Fruit fly (Drosophila melanogaster) whole organism, embryonic: ENCODE results near the gene CG12253.

Experiments used
- Abd-B ChIP-seq: fragments of 200-800 bp; sonication (Bioruptor generic); optimal IDR thresholded peaks from 2 replicates; lab custom pipeline; 2018; ENCODE audit warnings: missing biosample characterization, mild to moderate bottlenecking, missing genetic modification characterization, moderate library complexity
- CG10366 ChIP-seq: fragments of 200-800 bp; sonication (Bioruptor generic); IDR thresholded peaks from 2 replicates; pipeline ENCODE4 v1.3.6; 2022; ENCODE audit warnings: missing biosample characterization, missing genetic modification characterization
- CG11456 ChIP-seq: fragments of 200-800 bp; sonication (Bioruptor generic); IDR thresholded peaks from 3 replicates; pipeline ENCODE4 v1.3.6; 2022; ENCODE audit warnings: missing biosample characterization, missing genetic modification characterization
- CG11695 ChIP-seq: fragments of 200-800 bp; sonication (Bioruptor generic); IDR thresholded peaks from 3 replicates; pipeline ENCODE4 v1.3.6; 2022; ENCODE audit warnings: missing biosample characterization, missing genetic modification characterization
- CG12391 ChIP-seq: fragments of 200-800 bp; sonication (Bioruptor generic); optimal IDR thresholded peaks from 3 replicates; lab custom pipeline; 2018; ENCODE audit warnings: missing biosample characterization, mild to moderate bottlenecking, missing genetic modification characterization, moderate library complexity
- CG12744 ChIP-seq: fragments of 200-800 bp; sonication (Bioruptor generic); optimal IDR thresholded peaks from 2 replicates; lab custom pipeline; 2016; ENCODE audit warnings: missing biosample characterization, missing genetic modification characterization
- CG13123 ChIP-seq: fragments of 200-800 bp; sonication (Bioruptor generic); optimal IDR thresholded peaks from 2 replicates; lab custom pipeline; 2016; ENCODE audit warnings: missing biosample characterization, missing genetic modification characterization
- CG13775 ChIP-seq: fragments of 200-800 bp; sonication (Bioruptor generic); optimal IDR thresholded peaks from 3 replicates; lab custom pipeline; 2017; ENCODE audit warnings: missing biosample characterization, mild to moderate bottlenecking, missing genetic modification characterization
- CG14441 ChIP-seq: fragments of 200-800 bp; sonication (Bioruptor generic); IDR thresholded peaks from 2 replicates; pipeline ENCODE4 v1.3.6; 2022; ENCODE audit warnings: missing biosample characterization, missing genetic modification characterization
- CG15073 ChIP-seq: fragments of 200-800 bp; sonication (Bioruptor generic); optimal IDR thresholded peaks from 2 replicates; lab custom pipeline; 2016; ENCODE audit warnings: missing biosample characterization, missing genetic modification characterization
- CG15696 ChIP-seq: fragments of 200-800 bp; sonication (Bioruptor generic); optimal IDR thresholded peaks from 2 replicates; lab custom pipeline; 2019; ENCODE audit warnings: missing biosample characterization, mild to moderate bottlenecking, missing genetic modification characterization, moderate library complexity
- CG17186 ChIP-seq: fragments of 200-800 bp; sonication (Bioruptor generic); optimal IDR thresholded peaks from 3 replicates; lab custom pipeline; 2017; ENCODE audit warnings: missing biosample characterization, missing genetic modification reagents, missing genetic modification characterization
- CG17802 ChIP-seq: fragments of 200-800 bp; sonication (Bioruptor generic); optimal IDR thresholded peaks from 2 replicates; lab custom pipeline; 2018; ENCODE audit warnings: missing biosample characterization, mild to moderate bottlenecking, missing genetic modification characterization, moderate library complexity
- CG18011 ChIP-seq: fragments of 200-800 bp; sonication (Bioruptor generic); optimal IDR thresholded peaks from 2 replicates; lab custom pipeline; 2017; ENCODE audit warnings: missing biosample characterization, missing genetic modification characterization, mild to moderate bottlenecking, moderate library complexity, missing genotype
- CG18764 ChIP-seq: fragments of 200-800 bp; sonication (Bioruptor generic); optimal IDR thresholded peaks from 3 replicates; lab custom pipeline; 2016; ENCODE audit warnings: missing biosample characterization, missing genetic modification characterization
- CG30403 ChIP-seq: fragments of 200-800 bp; sonication (Bioruptor generic); optimal IDR thresholded peaks from 3 replicates; lab custom pipeline; 2016; ENCODE audit warnings: missing biosample characterization, missing genetic modification characterization
- CG3995 ChIP-seq: fragments of 200-800 bp; sonication (Bioruptor generic); optimal IDR thresholded peaks from 3 replicates; lab custom pipeline; 2016; ENCODE audit warnings: missing biosample characterization, missing genetic modification characterization
- CG5245 ChIP-seq: fragments of 200-800 bp; sonication (Bioruptor generic); optimal IDR thresholded peaks from 3 replicates; lab custom pipeline; 2016; ENCODE audit warnings: missing biosample characterization, missing genetic modification characterization
- CG7372 ChIP-seq: fragments of 200-800 bp; sonication (Bioruptor generic); IDR thresholded peaks from 2 replicates; pipeline ENCODE4 v1.3.6; 2022; ENCODE audit warnings: missing biosample characterization, missing genetic modification characterization
- CG8388 ChIP-seq: fragments of 200-800 bp; sonication (Bioruptor generic); optimal IDR thresholded peaks from 2 replicates; lab custom pipeline; 2019; ENCODE audit warnings: missing biosample characterization, mild to moderate bottlenecking, missing genetic modification characterization, moderate library complexity
- CG9437 ChIP-seq: fragments of 200-800 bp; sonication (Bioruptor generic); optimal IDR thresholded peaks from 2 replicates; lab custom pipeline; 2018; ENCODE audit warnings: missing biosample characterization, mild to moderate bottlenecking, missing genetic modification characterization
- CoRest ChIP-seq: fragments of 200-800 bp; sonication (Bioruptor generic); optimal IDR thresholded peaks from 3 replicates; lab custom pipeline; 2018; ENCODE audit warnings: missing biosample characterization, mild to moderate bottlenecking, missing genetic modification characterization, moderate library complexity
- Doc3 ChIP-seq: fragments of 200-800 bp; sonication (Bioruptor generic); IDR thresholded peaks from 3 replicates; pipeline ENCODE4 v1.3.6; 2022; ENCODE audit warnings: missing biosample characterization, missing genetic modification characterization; ENCODE audit not compliant: partially characterized antibody
- Ets65A ChIP-seq: fragments of 200-800 bp; sonication (Bioruptor generic); peaks from one replicate; lab custom pipeline; 2016; ENCODE audit warnings: missing biosample characterization, missing genetic modification characterization
- Hand ChIP-seq: fragments of 200-800 bp; sonication (Bioruptor generic); optimal IDR thresholded peaks from 2 replicates; lab custom pipeline; 2017; ENCODE audit warnings: mild to moderate bottlenecking, missing biosample characterization, missing genetic modification reagents, missing genetic modification characterization
- Hr51 ChIP-seq, 2 experiments: fragments of 200-800 bp; sonication (Bioruptor generic); optimal IDR thresholded peaks; 2 replicates in 1 of 2; 3 replicates in 1 of 2; lab custom pipeline; 2016 to 2018; ENCODE audit warnings: missing biosample characterization in 2 of 2, missing genetic modification characterization in 2 of 2, mild to moderate bottlenecking in 1 of 2, moderate library complexity in 1 of 2
- PHDP ChIP-seq: fragments of 200-800 bp; sonication (Bioruptor generic); optimal IDR thresholded peaks from 3 replicates; lab custom pipeline; 2018; ENCODE audit warnings: missing biosample characterization, mild to moderate bottlenecking, missing genetic modification characterization, moderate library complexity
- Trl ChIP-seq, 3 experiments: fragments of >200 bp in 2 of 3; fragments of 200-800 bp in 1 of 3; sonication (Bioruptor generic) in 1 of 3; optimal IDR thresholded peaks; 2 replicates in 1 of 3; 3 replicates in 2 of 3; lab custom pipeline; 2016 to 2017; ENCODE audit warnings: missing biosample characterization in 1 of 3, missing genetic modification characterization in 1 of 3
- ato ChIP-seq: fragments of 200-800 bp; sonication (Bioruptor generic); IDR thresholded peaks from 2 replicates; pipeline ENCODE4 v1.3.6; 2022; ENCODE audit warnings: missing biosample characterization, missing genetic modification characterization; ENCODE audit not compliant: partially characterized antibody
- crp ChIP-seq, 2 experiments: fragments of 200-800 bp; sonication (Bioruptor generic); optimal IDR thresholded peaks; 2 replicates in 1 of 2; 3 replicates in 1 of 2; lab custom pipeline; 2017; ENCODE audit warnings: missing biosample characterization in 2 of 2, missing genetic modification characterization in 2 of 2, mild to moderate bottlenecking in 1 of 2, moderate library complexity in 1 of 2
- cwo ChIP-seq: fragments of 200-800 bp; sonication (Bioruptor generic); optimal IDR thresholded peaks from 3 replicates; lab custom pipeline; 2017; ENCODE audit warnings: missing biosample characterization, missing genetic modification characterization, mild to moderate bottlenecking, moderate library complexity, missing genetic modification reagents
- danr ChIP-seq: fragments of 200-800 bp; sonication (Bioruptor generic); IDR thresholded peaks from 2 replicates; pipeline ENCODE4 v1.3.6; 2022; ENCODE audit warnings: missing biosample characterization, missing genetic modification characterization
- dm ChIP-seq: fragments of 200-800 bp; sonication (Bioruptor generic); optimal IDR thresholded peaks from 3 replicates; lab custom pipeline; 2016; ENCODE audit warnings: missing biosample characterization, missing genetic modification characterization
- dmrt99B ChIP-seq: fragments of 200-800 bp; sonication (Bioruptor generic); optimal IDR thresholded peaks from 2 replicates; lab custom pipeline; 2018; ENCODE audit warnings: missing biosample characterization, mild to moderate bottlenecking, missing genetic modification characterization, moderate library complexity
- fu2 ChIP-seq: fragments of 200-800 bp; sonication (Bioruptor generic); optimal IDR thresholded peaks from 2 replicates; lab custom pipeline; 2016; ENCODE audit warnings: missing biosample characterization, missing genetic modification characterization
- gfzf ChIP-seq: fragments of 200-800 bp; sonication (Bioruptor generic); optimal IDR thresholded peaks from 2 replicates; lab custom pipeline; 2016; ENCODE audit warnings: missing biosample characterization, mild to moderate bottlenecking, missing genetic modification characterization, moderate library complexity
- grn ChIP-seq: fragments of 200-800 bp; sonication (Bioruptor generic); optimal IDR thresholded peaks from 3 replicates; lab custom pipeline; 2017; ENCODE audit warnings: missing biosample characterization, missing genetic modification characterization
- kay ChIP-seq: fragments of 200-800 bp; sonication (Bioruptor generic); optimal IDR thresholded peaks from 2 replicates; lab custom pipeline; 2016; ENCODE audit warnings: missing biosample characterization, missing genetic modification characterization
- lab ChIP-seq: fragments of 200-800 bp; sonication (Bioruptor generic); optimal IDR thresholded peaks from 3 replicates; lab custom pipeline; 2017; ENCODE audit warnings: missing biosample characterization, missing genetic modification characterization, mild to moderate bottlenecking, moderate library complexity, missing genetic modification reagents
- mld ChIP-seq: fragments of 200-800 bp; sonication (Bioruptor generic); IDR thresholded peaks from 3 replicates; pipeline ENCODE4 v1.3.6; 2022; ENCODE audit warnings: missing biosample characterization, missing genetic modification characterization; ENCODE audit not compliant: partially characterized antibody
- pzg ChIP-seq: fragments of 200-800 bp; sonication (Bioruptor generic); optimal IDR thresholded peaks from 3 replicates; lab custom pipeline; 2018; ENCODE audit warnings: missing biosample characterization, mild to moderate bottlenecking, missing genetic modification characterization, moderate library complexity
- rib ChIP-seq: fragments of 200-800 bp; sonication (Bioruptor generic); IDR thresholded peaks from 2 replicates; pipeline ENCODE4 v1.3.6; 2022; ENCODE audit warnings: missing biosample characterization, missing genetic modification characterization
- sens ChIP-seq: fragments of 200-800 bp; sonication (Bioruptor generic); peaks from one replicate; lab custom pipeline; 2016; ENCODE audit warnings: missing biosample characterization, missing genetic modification characterization
- shn ChIP-seq: fragments of 200-800 bp; sonication (Bioruptor generic); optimal IDR thresholded peaks from 3 replicates; lab custom pipeline; 2016; ENCODE audit warnings: missing biosample characterization, missing genetic modification characterization
- sim ChIP-seq: fragments of 200-800 bp; sonication (Bioruptor generic); IDR thresholded peaks from 2 replicates; pipeline ENCODE4 v1.3.6; 2022; ENCODE audit warnings: missing biosample characterization, missing genetic modification characterization
- tin ChIP-seq: fragments of 200-800 bp; sonication (Bioruptor generic); optimal IDR thresholded peaks from 3 replicates; lab custom pipeline; 2016; ENCODE audit warnings: missing biosample characterization, missing genetic modification characterization
- tll ChIP-seq, 2 experiments: fragments of 200-800 bp in 1 of 2; fragments of >200 bp in 1 of 2; sonication (Bioruptor generic) in 1 of 2; optimal IDR thresholded peaks; 2 replicates each; lab custom pipeline; 2017 to 2019; ENCODE audit warnings: missing biosample characterization in 2 of 2, missing genetic modification characterization in 2 of 2, mild to moderate bottlenecking in 1 of 2, moderate library complexity in 1 of 2
- zf30C ChIP-seq: fragments of 200-800 bp; sonication (Bioruptor generic); optimal IDR thresholded peaks from 3 replicates; lab custom pipeline; 2018; ENCODE audit warnings: missing biosample characterization, mild to moderate bottlenecking, missing genetic modification characterization

Gene CG12253

DNA sequence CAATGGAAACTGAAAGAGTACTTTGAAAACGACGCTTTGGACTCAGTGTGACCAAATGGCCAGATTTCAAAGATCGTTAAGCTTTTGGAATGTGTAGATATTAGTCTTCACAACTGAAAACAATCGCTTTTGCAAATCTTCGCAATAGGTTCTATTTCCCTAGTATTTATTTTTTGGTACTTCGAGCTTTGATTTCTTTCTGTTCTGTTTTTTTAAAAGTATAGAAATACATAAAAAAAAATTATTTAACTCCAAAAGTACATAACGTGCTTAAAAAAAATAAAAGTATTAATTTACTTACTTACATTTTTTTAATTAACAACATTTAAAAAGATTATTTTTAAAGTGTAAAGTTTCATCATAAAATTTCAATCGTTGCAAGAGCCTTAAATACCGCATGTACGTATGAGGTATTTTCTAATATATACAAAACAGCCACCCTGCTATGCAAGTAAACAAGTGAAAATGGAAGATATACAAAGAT is at the start of gene CG12253, which contains the start of gene piwi (continued):
- TF ChIP-seq CG9437 (GFP tag; lab: Kevin White, UChicago) (peak; percentile 72), zf30C (GFP tag; lab: Kevin White, UChicago) (peak; percentile 39), gfzf (GFP tag; lab: Kevin White, UChicago) (peak; percentile 69), CG3995 (GFP tag; lab: Kevin White, UChicago) (no peak), dmrt99B (tag; lab: Kevin White, UChicago) (no peak), CoRest (tag; lab: Kevin White, UChicago) (peak; percentile 95), CG13775 (peak; percentile 86), CG18011 (peak; percentile 39), crp (GFP tag; optimal IDR thresholded peaks at IDR 0.05; lab: Kevin White, UChicago) (no peak), rib (GFP tag; lab: Robert Waterston, UW) (0 out of 2 replicates have a peak, but pooled peaks have one; percentile 37), CG14441 (0 out of 2 replicates have a peak, but pooled peaks have one; percentile 40), pzg (peak; percentile 11), CG5245 (GFP tag; lab: Kevin White, UChicago) (peak; percentile 7), Ets65A (GFP tag; lab: Kevin White, UChicago) (peak; percentile 24), kay (GFP tag; lab: Kevin White, UChicago) (peak; percentile 29), Hand (GFP tag; lab: Kevin White, UChicago) (peak; percentile 25), CG15696 (tag; lab: Kevin White, UChicago) (peak; percentile 37), PHDP (peak; percentile 87), CG11695 (GFP tag; lab: Robert Waterston, UW) (peak; percentile 68; the same call in 2 of the 3 replicates), cwo (GFP tag; lab: Kevin White, UChicago) (no peak), CG8388 (GFP tag; lab: Kevin White, UChicago) (peak; percentile 87), dm (GFP tag; lab: Kevin White, UChicago) (peak; percentile 33), grn (GFP tag; lab: Kevin White, UChicago) (no peak), CG7372 (GFP tag; lab: Robert Waterston, UW) (no peak), fu2 (GFP tag; lab: Kevin White, UChicago) (peak; percentile 35), ato (no peak), Hr51 (GFP tag; optimal IDR thresholded peaks at IDR 0.05; lab: Kevin White, UChicago) (peak in 1 of 2 experiments; percentile 28), CG17802 (no peak), CG30403 (GFP tag; lab: Kevin White, UChicago) (peak; percentile 93), Doc3 (GFP tag; lab: Robert Waterston, UW) (no peak), CG12744 (no peak), tin (peak; percentile 37), CG12391 (tag; lab: Kevin White, UChicago) (peak; percentile 93), danr (GFP tag; lab: Robert Waterston, UW) (no peak; the same call in 1 of the 2 replicates), CG11456 (GFP tag; lab: Robert Waterston, UW) (no peak; the same call in 2 of the 3 replicates), Abd-B (GFP tag; lab: Kevin White, UChicago) (no peak), Trl (optimal IDR thresholded peaks at IDR 0.05; lab: Kevin White, UChicago) (no peak), Trl (GFP tag; optimal IDR thresholded peaks at IDR 0.05; lab: Kevin White, UChicago) (peak; percentile 20), lab (GFP tag; lab: Kevin White, UChicago) (no peak), CG13123 (GFP tag; lab: Kevin White, UChicago) (peak; percentile 53), shn (GFP tag; lab: Kevin White, UChicago) (peak; percentile 35), CG10366 (GFP tag; lab: Robert Waterston, UW) (peak; percentile 72; the same call in 1 of the 2 replicates), mld (GFP tag; lab: Robert Waterston, UW) (no peak), tll (GFP tag; optimal IDR thresholded peaks at IDR 0.05; lab: Kevin White, UChicago) (no peak), sens (peak; percentile 71), sim (GFP tag; lab: Robert Waterston, UW) (peak; percentile 64; the same call in 1 of the 2 replicates), CG18764 (GFP tag; lab: Kevin White, UChicago) (peak; percentile 90), CG17186 (GFP tag; lab: Kevin White, UChicago) (no peak), CG15073 (GFP tag; lab: Kevin White, UChicago) (peak; percentile 26)
